Fruit fly (Drosophila melanogaster) whole organism, adult: ENCODE results near the gene CG9784.

Experiments used
- CG12768 ChIP-seq: fragments of 200-800 bp; sonication (Bioruptor generic); optimal IDR thresholded peaks from 2 replicates; lab custom pipeline; 2017; ENCODE audit warnings: missing biosample characterization, missing genetic modification characterization, mild to moderate bottlenecking, moderate library complexity, missing genetic modification reagents
- CG14711 ChIP-seq: fragments of 200-800 bp; sonication (Bioruptor generic); optimal IDR thresholded peaks from 2 replicates; lab custom pipeline; 2018; ENCODE audit warnings: missing biosample characterization, mild to moderate bottlenecking, missing genetic modification characterization, moderate library complexity
- CG5204 ChIP-seq: fragments of 200-800 bp; sonication (Bioruptor generic); optimal IDR thresholded peaks from 2 replicates; lab custom pipeline; 2016; ENCODE audit warnings: missing biosample characterization, missing genetic modification characterization
- CG7045 ChIP-seq: fragments of 200-800 bp; sonication (Bioruptor generic); optimal IDR thresholded peaks from 2 replicates; lab custom pipeline; 2017; ENCODE audit warnings: missing biosample characterization, mild to moderate bottlenecking, missing genetic modification characterization
- CG7101 ChIP-seq: fragments of 200-800 bp; sonication (Bioruptor generic); optimal IDR thresholded peaks from 2 replicates; lab custom pipeline; 2018; ENCODE audit warnings: missing biosample characterization, mild to moderate bottlenecking, missing genetic modification characterization, moderate library complexity
- Crg-1 ChIP-seq: fragments of 200-800 bp; sonication (Bioruptor generic); optimal IDR thresholded peaks from 2 replicates; lab custom pipeline; 2016; ENCODE audit warnings: missing biosample characterization, missing genetic modification characterization
- Hr96 ChIP-seq: fragments of 200-800 bp; sonication (Bioruptor generic); optimal IDR thresholded peaks from 2 replicates; lab custom pipeline; 2016; ENCODE audit warnings: missing biosample characterization, missing genetic modification characterization
- Mnt ChIP-seq: fragments of 200-800 bp; sonication (Bioruptor generic); optimal IDR thresholded peaks from 2 replicates; lab custom pipeline; 2016; ENCODE audit warnings: missing biosample characterization, mild to moderate bottlenecking, missing genetic modification characterization
- bab1 ChIP-seq: fragments of 200-800 bp; sonication (Bioruptor generic); optimal IDR thresholded peaks from 3 replicates; lab custom pipeline; 2019; ENCODE audit warnings: missing biosample characterization, mild to moderate bottlenecking, missing genetic modification characterization, moderate library complexity
- cnc ChIP-seq, 2 experiments: fragments of >200 bp; optimal IDR thresholded peaks; 2 replicates each; lab custom pipeline; 2017
- kay ChIP-seq: fragments of 200-800 bp; sonication (Bioruptor generic); peaks from one replicate; lab custom pipeline; 2016; ENCODE audit warnings: missing biosample characterization, missing genetic modification characterization, borderline replicate concordance
- pad ChIP-seq: fragments of 200-800 bp; sonication (Bioruptor generic); optimal IDR thresholded peaks from 3 replicates; lab custom pipeline; 2017; ENCODE audit warnings: missing biosample characterization, missing genetic modification characterization, mild to moderate bottlenecking, moderate library complexity, missing genetic modification reagents
- tj ChIP-seq: fragments of 200-800 bp; sonication (Bioruptor generic); optimal IDR thresholded peaks from 3 replicates; lab custom pipeline; 2017; ENCODE audit warnings: missing biosample characterization, mild to moderate bottlenecking, missing genetic modification characterization, moderate library complexity
- toe ChIP-seq: fragments of 200-800 bp; sonication (Bioruptor generic); optimal IDR thresholded peaks from 2 replicates; lab custom pipeline; 2016; ENCODE audit warnings: missing biosample characterization, missing genetic modification characterization

- no peak for TF ChIP-seq tj (GFP tag; lab: Kevin White, UChicago)
- TF ChIP-seq toe (GFP tag; lab: Kevin White, UChicago), result no peak
- no peak for TF ChIP-seq CG5204 (GFP tag; lab: Kevin White, UChicago)
- TF ChIP-seq CG14711, result no peak
- TF ChIP-seq cnc (optimal IDR thresholded peaks at IDR 0.05; lab: Kevin White, UChicago), result no peak
- no peak for TF ChIP-seq kay (GFP tag; lab: Kevin White, UChicago)
- TF ChIP-seq bab1 (GFP tag; lab: Kevin White, UChicago), result no peak
- no peak for TF ChIP-seq Mnt (GFP tag; lab: Kevin White, UChicago)
- no peak for TF ChIP-seq CG12768
- TF ChIP-seq pad (GFP tag; lab: Kevin White, UChicago), result no peak
- no peak for TF ChIP-seq Hr96
- TF ChIP-seq Crg-1 (GFP tag; lab: Kevin White, UChicago), result no peak
- TF ChIP-seq CG7101 (tag; lab: Kevin White, UChicago), result no peak
- no peak for TF ChIP-seq CG7045 (GFP tag; lab: Kevin White, UChicago)
Measured at dm6 chrX:16624519-16624918, 25.5 kb upstream of the CG9784 start.
